Fruit fly (Drosophila melanogaster) whole organism, embryonic: ENCODE data around the gene CG4593.

ENCODE experiments used
- ATbp ChIP-seq: fragments of 200-800 bp; sonication (Bioruptor generic); optimal IDR thresholded peaks from 2 replicates; lab custom pipeline; 2017; ENCODE audit warnings: missing biosample characterization, mild to moderate bottlenecking, missing genetic modification characterization, missing genetic modification reagents
- Abd-B ChIP-seq: fragments of 200-800 bp; sonication (Bioruptor generic); optimal IDR thresholded peaks from 2 replicates; lab custom pipeline; 2018; ENCODE audit warnings: missing biosample characterization, mild to moderate bottlenecking, missing genetic modification characterization, moderate library complexity
- CG16815 ChIP-seq: fragments of 200-800 bp; sonication (Bioruptor generic); optimal IDR thresholded peaks from 3 replicates; lab custom pipeline; 2017; ENCODE audit warnings: missing biosample characterization, mild to moderate bottlenecking, missing genetic modification characterization
- CG4360 ChIP-seq: fragments of 200-800 bp; sonication (Bioruptor generic); IDR thresholded peaks from 2 replicates; pipeline ENCODE4 v1.3.6; 2022; ENCODE audit warnings: missing biosample characterization, missing genetic modification characterization
- CG4854 ChIP-seq: fragments of 200-800 bp; sonication (Bioruptor generic); optimal IDR thresholded peaks from 2 replicates; lab custom pipeline; 2016; ENCODE audit warnings: missing biosample characterization, missing genetic modification characterization, inconsistent platforms
- CG7357 ChIP-seq: fragments of 200-800 bp; sonication (Bioruptor generic); IDR thresholded peaks from 3 replicates; pipeline ENCODE4 v1.3.6; 2022; ENCODE audit warnings: missing biosample characterization, missing genetic modification characterization
- Dref ChIP-seq: fragments of 200-800 bp; sonication (Bioruptor generic); IDR thresholded peaks from 2 replicates; pipeline ENCODE4 v1.3.6; 2022; ENCODE audit warnings: missing biosample characterization, missing genetic modification characterization
- Six4 ChIP-seq: fragments of 200-800 bp; sonication (Bioruptor generic); optimal IDR thresholded peaks from 2 replicates; lab custom pipeline; 2016; ENCODE audit warnings: missing biosample characterization, missing genetic modification characterization
- Sry-δ ChIP-seq: fragments of 200-800 bp; sonication (Bioruptor generic); optimal IDR thresholded peaks from 2 replicates; lab custom pipeline; 2016; ENCODE audit warnings: missing biosample characterization, missing genetic modification characterization
- slou ChIP-seq: fragments of 200-800 bp; sonication (Bioruptor generic); optimal IDR thresholded peaks from 3 replicates; lab custom pipeline; 2016; ENCODE audit warnings: missing biosample characterization, missing genetic modification characterization

- TF ChIP-seq Six4 (GFP tag; lab: Kevin White, UChicago) = peak; percentile 96
- TF ChIP-seq slou = peak; percentile 75
- TF ChIP-seq Abd-B (GFP tag; lab: Kevin White, UChicago) = peak; percentile 70
- peak; percentile 96 for TF ChIP-seq ATbp
- TF ChIP-seq CG7357 = peak; percentile 81
- peak; percentile 62 for TF ChIP-seq CG16815
- TF ChIP-seq CG4360 (GFP tag; lab: Robert Waterston, UW) = peak; percentile 66
- peak; percentile 94 for TF ChIP-seq CG4854 (GFP tag; lab: Kevin White, UChicago)
- TF ChIP-seq Sry-δ (GFP tag; lab: Kevin White, UChicago) = peak; percentile 64
- TF ChIP-seq Dref (GFP tag; lab: Robert Waterston, UW) = no peak; the same call in 1 of the 2 replicates
Measured at dm6 chrX:6969364-6970137, 44.1 kb upstream of the CG4593 start, which contains the start of gene CG4586.
